Fruit fly (Drosophila melanogaster) whole organism, prepupa: ENCODE results near the gene CG33703.

Experiments used
- Blimp-1 ChIP-seq: fragments of 200-800 bp; sonication (Bioruptor generic); optimal IDR thresholded peaks from 3 replicates; lab custom pipeline; 2017; ENCODE audit warnings: missing biosample characterization, missing genetic modification characterization, mild to moderate bottlenecking, moderate library complexity, missing genetic modification reagents
- CG10669 ChIP-seq: fragments of 200-800 bp; sonication (Bioruptor generic); optimal IDR thresholded peaks from 3 replicates; lab custom pipeline; 2018; ENCODE audit warnings: missing biosample characterization, mild to moderate bottlenecking, missing genetic modification characterization, moderate library complexity
- CG11294 ChIP-seq: fragments of 200-800 bp; sonication (Bioruptor generic); IDR thresholded peaks from 2 replicates; pipeline ENCODE4 v1.3.6; 2022; ENCODE audit warnings: missing biosample characterization, missing genetic modification characterization
- CG1621 ChIP-seq: fragments of 200-800 bp; sonication (Bioruptor generic); optimal IDR thresholded peaks from 3 replicates; lab custom pipeline; 2018; ENCODE audit warnings: missing biosample characterization, mild to moderate bottlenecking, missing genetic modification characterization
- CG3032 ChIP-seq: fragments of 200-800 bp; optimal IDR thresholded peaks from 2 replicates; lab custom pipeline; 2019; ENCODE audit warnings: missing biosample characterization, mild to moderate bottlenecking, missing genetic modification characterization, moderate library complexity
- CG31627 ChIP-seq: fragments of 200-800 bp; sonication (Bioruptor generic); optimal IDR thresholded peaks from 3 replicates; lab custom pipeline; 2016; ENCODE audit warnings: missing biosample characterization, missing genetic modification characterization
- CG32006 ChIP-seq: fragments of 200-800 bp; sonication (Bioruptor generic); optimal IDR thresholded peaks from 3 replicates; lab custom pipeline; 2017; ENCODE audit warnings: missing biosample characterization, mild to moderate bottlenecking, missing genetic modification characterization
- CG34406 ChIP-seq: fragments of 200-800 bp; sonication (Bioruptor generic); optimal IDR thresholded peaks from 3 replicates; lab custom pipeline; 2016; ENCODE audit warnings: missing biosample characterization, missing genetic modification characterization
- CG3919 ChIP-seq: fragments of 200-800 bp; sonication (Bioruptor generic); optimal IDR thresholded peaks from 3 replicates; lab custom pipeline; 2016; ENCODE audit warnings: missing biosample characterization, missing genetic modification characterization
- CG6276 ChIP-seq: fragments of 200-800 bp; sonication (Bioruptor generic); optimal IDR thresholded peaks from 2 replicates; lab custom pipeline; 2017; ENCODE audit warnings: missing biosample characterization, mild to moderate bottlenecking, missing genetic modification characterization
- CG6808 ChIP-seq: fragments of 200-800 bp; sonication (Bioruptor generic); optimal IDR thresholded peaks from 3 replicates; lab custom pipeline; 2017; ENCODE audit warnings: missing biosample characterization, missing genetic modification characterization, mild to moderate bottlenecking, moderate library complexity, missing genetic modification reagents
- CG6854 ChIP-seq: fragments of 200-800 bp; sonication (Bioruptor generic); optimal IDR thresholded peaks from 2 replicates; lab custom pipeline; 2017; ENCODE audit warnings: missing biosample characterization, mild to moderate bottlenecking, missing genetic modification characterization
- CG8632 ChIP-seq: fragments of 200-800 bp; sonication (Bioruptor generic); optimal IDR thresholded peaks from 3 replicates; lab custom pipeline; 2016; ENCODE audit warnings: missing biosample characterization, missing genetic modification characterization
- CG9139 ChIP-seq: fragments of 200-800 bp; sonication (Bioruptor generic); optimal IDR thresholded peaks from 3 replicates; lab custom pipeline; 2017; ENCODE audit warnings: missing biosample characterization, mild to moderate bottlenecking, missing genetic modification characterization
- Eip75B ChIP-seq: fragments of 200-800 bp; sonication (Bioruptor generic); optimal IDR thresholded peaks from 3 replicates; lab custom pipeline; 2016; ENCODE audit warnings: missing biosample characterization, missing genetic modification characterization
- Eip78C ChIP-seq: fragments of 200-800 bp; sonication (Bioruptor generic); peaks from one replicate; lab custom pipeline; 2016; ENCODE audit warnings: missing biosample characterization, missing genetic modification characterization
- Eip93F ChIP-seq: fragments of 200-800 bp; sonication (Bioruptor generic); optimal IDR thresholded peaks from 2 replicates; lab custom pipeline; 2016; ENCODE audit warnings: missing biosample characterization, mild to moderate bottlenecking, missing genetic modification characterization
- Ets96B ChIP-seq: fragments of 200-800 bp; optimal IDR thresholded peaks from 2 replicates; lab custom pipeline; 2019; ENCODE audit warnings: missing biosample characterization, mild to moderate bottlenecking, missing genetic modification characterization, moderate library complexity
- Hr39 ChIP-seq: fragments of 200-800 bp; sonication (Bioruptor generic); optimal IDR thresholded peaks from 2 replicates; lab custom pipeline; 2016; ENCODE audit warnings: missing biosample characterization, missing genetic modification characterization
- Hr4 ChIP-seq: fragments of 200-800 bp; sonication (Bioruptor generic); optimal IDR thresholded peaks from 3 replicates; lab custom pipeline; 2016; ENCODE audit warnings: missing biosample characterization, missing genetic modification characterization
- OdsH ChIP-seq: fragments of 200-800 bp; sonication (Bioruptor generic); optimal IDR thresholded peaks from 3 replicates; lab custom pipeline; 2016; ENCODE audit warnings: missing biosample characterization, missing genetic modification characterization
- Sox102F ChIP-seq: fragments of 200-800 bp; sonication (Bioruptor generic); optimal IDR thresholded peaks from 2 replicates; lab custom pipeline; 2016; ENCODE audit warnings: missing biosample characterization, mild to moderate bottlenecking, missing genetic modification characterization
- achi ChIP-seq: fragments of 200-800 bp; sonication (Bioruptor generic); optimal IDR thresholded peaks from 3 replicates; lab custom pipeline; 2016; ENCODE audit warnings: missing biosample characterization, missing genetic modification characterization
- acj6 ChIP-seq: fragments of 200-800 bp; sonication (Bioruptor generic); optimal IDR thresholded peaks from 3 replicates; lab custom pipeline; 2016; ENCODE audit warnings: missing biosample characterization, missing genetic modification characterization
- dac ChIP-seq: fragments of 200-800 bp; sonication (Bioruptor generic); optimal IDR thresholded peaks from 2 replicates; lab custom pipeline; 2017; ENCODE audit warnings: missing biosample characterization, mild to moderate bottlenecking, missing genetic modification characterization
- dsx ChIP-seq: fragments of 200-800 bp; optimal IDR thresholded peaks from 3 replicates; lab custom pipeline; 2019; ENCODE audit warnings: missing biosample characterization, mild to moderate bottlenecking, missing genetic modification characterization, moderate library complexity; ENCODE audit not compliant: poor library complexity, severe bottlenecking
- eg ChIP-seq: fragments of 200-800 bp; sonication (Bioruptor generic); IDR thresholded peaks from 3 replicates; pipeline ENCODE4 v1.3.6; 2022; ENCODE audit warnings: missing biosample characterization, missing genetic modification characterization
- esn ChIP-seq: fragments of 200-800 bp; sonication (Bioruptor generic); optimal IDR thresholded peaks from 2 replicates; lab custom pipeline; 2016; ENCODE audit warnings: missing biosample characterization, mild to moderate bottlenecking, missing genetic modification characterization, moderate library complexity
- fkh ChIP-seq: fragments of 200-800 bp; sonication (Bioruptor generic); optimal IDR thresholded peaks from 3 replicates; lab custom pipeline; 2017; ENCODE audit warnings: missing biosample characterization, mild to moderate bottlenecking, missing genetic modification characterization, moderate library complexity
- lz ChIP-seq: fragments of 200-800 bp; sonication (Bioruptor generic); optimal IDR thresholded peaks from 3 replicates; lab custom pipeline; 2016; ENCODE audit warnings: missing biosample characterization, missing genetic modification characterization
- pdm3 ChIP-seq: fragments of 200-800 bp; sonication (Bioruptor generic); optimal IDR thresholded peaks from 3 replicates; lab custom pipeline; 2016; ENCODE audit warnings: missing biosample characterization, missing genetic modification characterization
- salr ChIP-seq, 2 experiments: fragments of 200-800 bp; sonication (Bioruptor generic); optimal IDR thresholded peaks; 3 replicates each; lab custom pipeline; 2016 to 2018; ENCODE audit warnings: missing biosample characterization in 2 of 2, missing genetic modification characterization in 2 of 2, mild to moderate bottlenecking in 1 of 2
- spab ChIP-seq: fragments of 200-800 bp; sonication (Bioruptor generic); optimal IDR thresholded peaks from 2 replicates; lab custom pipeline; 2017; ENCODE audit warnings: missing biosample characterization, mild to moderate bottlenecking, missing genetic modification characterization, missing genetic modification reagents
- ss ChIP-seq, 2 experiments: fragments of 200-800 bp; sonication (Bioruptor generic); optimal IDR thresholded peaks; 2 replicates in 1 of 2; 3 replicates in 1 of 2; lab custom pipeline; 2017 to 2018; ENCODE audit warnings: mild to moderate bottlenecking in 2 of 2, missing biosample characterization in 2 of 2, missing genetic modification characterization in 2 of 2, moderate library complexity in 1 of 2
- svp ChIP-seq: fragments of 200-800 bp; sonication (Bioruptor generic); peaks from one replicate; lab custom pipeline; 2016; ENCODE audit warnings: missing biosample characterization, missing genetic modification characterization
- vri ChIP-seq: fragments of 200-800 bp; sonication (Bioruptor generic); optimal IDR thresholded peaks from 3 replicates; lab custom pipeline; 2016; ENCODE audit warnings: missing biosample characterization, mild to moderate bottlenecking, missing genetic modification characterization

CG33703 gene

DNA sequence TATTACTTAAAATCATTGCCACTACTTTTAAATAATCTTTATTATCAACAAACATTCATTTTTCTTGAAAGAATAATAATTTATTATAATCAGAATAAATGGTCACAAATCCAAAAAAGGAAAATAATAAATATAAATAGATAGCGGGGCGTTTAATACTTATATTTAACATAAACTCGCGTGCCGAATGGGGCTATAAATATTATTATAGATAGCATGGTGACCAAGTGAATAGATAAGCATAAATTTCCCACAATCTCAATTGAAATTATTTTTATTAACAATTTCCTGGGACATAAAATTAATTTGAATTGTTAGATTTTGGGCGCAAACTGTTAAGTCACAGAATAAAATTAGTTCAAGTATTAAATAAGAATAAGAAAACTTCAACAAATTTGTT is 6.0 kb downstream of the CG33703 start:
- TF ChIP-seq Eip93F (GFP tag; lab: Kevin White, UChicago), result no peak
- TF ChIP-seq lz (GFP tag; lab: Kevin White, UChicago), result no peak
- TF ChIP-seq CG11294 (GFP tag; lab: Robert Waterston, UW), result no peak
- no peak for TF ChIP-seq CG31627 (GFP tag; lab: Kevin White, UChicago)
- no peak for TF ChIP-seq CG32006 (GFP tag; lab: Kevin White, UChicago)

DNA sequence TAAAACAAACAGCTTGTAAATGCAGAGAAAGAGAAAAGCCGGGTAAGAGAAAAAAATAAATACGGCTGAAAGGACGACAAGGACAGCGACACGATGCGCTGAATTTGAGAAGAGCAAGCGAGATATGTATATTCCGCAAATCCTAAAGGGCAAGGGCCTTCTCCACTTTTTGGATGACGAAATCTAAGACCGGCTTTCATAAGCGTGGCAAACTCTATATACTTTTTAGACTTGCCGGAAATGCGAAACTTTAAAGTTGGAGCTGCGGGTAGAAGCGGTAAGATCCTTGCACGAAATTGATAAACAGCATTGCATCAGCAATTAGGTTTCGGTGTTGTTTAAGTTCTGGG is 6.8 kb downstream of the CG33703 start:
- TF ChIP-seq salr (GFP tag; optimal IDR thresholded peaks at IDR 0.05; lab: Kevin White, UChicago) (no peak), Hr39 (GFP tag; lab: Kevin White, UChicago) (no peak), CG1621 (peak; percentile 48), vri (GFP tag; lab: Kevin White, UChicago) (peak; percentile 54)

- peak; percentile 30 for TF ChIP-seq CG6854 (GFP tag; lab: Kevin White, UChicago)
- peak; percentile 52 for TF ChIP-seq CG32006 (GFP tag; lab: Kevin White, UChicago)
- TF ChIP-seq dac (GFP tag; lab: Kevin White, UChicago), result no peak
- peak; percentile 9 for TF ChIP-seq acj6 (GFP tag; lab: Kevin White, UChicago)
- peak; percentile 40 for TF ChIP-seq CG6276 (GFP tag; lab: Kevin White, UChicago)
- no peak for TF ChIP-seq eg
- peak; percentile 59 for TF ChIP-seq Ets96B (tag; lab: Kevin White, UChicago)
- no peak for TF ChIP-seq Blimp-1 (GFP tag; lab: Kevin White, UChicago)
- peak; percentile 53 for TF ChIP-seq vri (GFP tag; lab: Kevin White, UChicago)
- TF ChIP-seq Eip75B (GFP tag; lab: Kevin White, UChicago), result no peak
- peak; percentile 12 for TF ChIP-seq Hr4
- TF ChIP-seq svp (GFP tag; lab: Kevin White, UChicago), result peak; percentile 77
- no peak for TF ChIP-seq spab (GFP tag; lab: Kevin White, UChicago)
- TF ChIP-seq dsx, result peak; percentile 3
- TF ChIP-seq CG6808 (GFP tag; lab: Kevin White, UChicago), result peak; percentile 19
- TF ChIP-seq fkh, result peak; percentile 17
- peak; percentile 4 to 9 for TF ChIP-seq ss (GFP tag; optimal IDR thresholded peaks at IDR 0.05; lab: Kevin White, UChicago)
- peak; percentile 78 for TF ChIP-seq Eip78C (GFP tag; lab: Kevin White, UChicago)
- peak; percentile 16 for TF ChIP-seq achi (GFP tag; lab: Kevin White, UChicago)
- peak; percentile 27 for TF ChIP-seq CG9139
- no peak for TF ChIP-seq pdm3 (GFP tag; lab: Kevin White, UChicago)
- peak; percentile 45 for TF ChIP-seq esn (GFP tag; lab: Kevin White, UChicago)
- peak; percentile 38 for TF ChIP-seq CG8632 (GFP tag; lab: Kevin White, UChicago)
- TF ChIP-seq CG3032 (tag; lab: Kevin White, UChicago), result peak; percentile 62
- TF ChIP-seq CG10669 (GFP tag; lab: Kevin White, UChicago), result peak; percentile 6
- peak; percentile 7 for TF ChIP-seq CG34406 (GFP tag; lab: Kevin White, UChicago)
- peak; percentile 32 for TF ChIP-seq CG3919 (GFP tag; lab: Kevin White, UChicago)
Measured at dm6 chr3L:9505007-9505712, 7.3 kb downstream of the CG33703 start, which contains the start of gene path. TSS of gene path (minus strand) at chr3L:9505328.

dm6 chr3L:9504530-9504929 is 7.9 kb downstream of the CG33703 start:
- TF ChIP-seq lz (GFP tag; lab: Kevin White, UChicago) (no peak), OdsH (GFP tag; lab: Kevin White, UChicago) (no peak), CG10669 (GFP tag; lab: Kevin White, UChicago) (no peak), Sox102F (GFP tag; lab: Kevin White, UChicago) (no peak), Hr4 (no peak), CG3919 (GFP tag; lab: Kevin White, UChicago) (no peak), CG1621 (no peak), ss (GFP tag; optimal IDR thresholded peaks at IDR 0.05; lab: Kevin White, UChicago) (no peak)
